Comparison of ENCODE assay signal across 6 fruit fly cellular contexts in genomic region chr3L:7356386-7357117, dm6.
TF ChIP-seq lines count a peak whose summit lies in the region.

CTCF (minus strand) TSS chr3L:7356713.

- TF ChIP-seq CTCF in S2 (optimal IDR thresholded peaks at IDR 0.05; lab: Kevin White, UChicago) = peak; percentile 85 to 93
- peak; percentile 100 for TF ChIP-seq CTCF in whole organism, embryonic (GFP tag; optimal IDR thresholded peaks at IDR 0.05; lab: Kevin White, UChicago)

TF ChIP-seq in whole organism, adult, 20 proteins besides CTCF, POLR2A, EP300 and RAD21 (continues in another document):
- TF ChIP-seq Crg-1 (GFP tag; optimal IDR thresholded peaks at IDR 0.05; lab: Kevin White, UChicago) (no peak), CG5204 (GFP tag; optimal IDR thresholded peaks at IDR 0.05; lab: Kevin White, UChicago) (no peak), CG11617 (GFP tag; optimal IDR thresholded peaks at IDR 0.05; lab: Kevin White, UChicago) (peak; percentile 31), ovo (GFP tag; optimal IDR thresholded peaks at IDR 0.05; lab: Kevin White, UChicago) (no peak), Hr96 (GFP tag; optimal IDR thresholded peaks at IDR 0.05; lab: Kevin White, UChicago) (no peak), toe (GFP tag; optimal IDR thresholded peaks at IDR 0.05; lab: Kevin White, UChicago) (no peak), CG7101 (tag; optimal IDR thresholded peaks at IDR 0.05; lab: Kevin White, UChicago) (peak; percentile 29), bab1 (GFP tag; optimal IDR thresholded peaks at IDR 0.05; lab: Kevin White, UChicago) (peak; percentile 43), Clk (GFP tag; optimal IDR thresholded peaks at IDR 0.05; lab: Kevin White, UChicago) (no peak), cic (GFP tag; optimal IDR thresholded peaks at IDR 0.05; lab: Kevin White, UChicago) (peak; percentile 22), cnc (optimal IDR thresholded peaks at IDR 0.05; lab: Kevin White, UChicago) (no peak), CG1620 (GFP tag; optimal IDR thresholded peaks at IDR 0.05; lab: Kevin White, UChicago) (no peak), CG14711 (tag; optimal IDR thresholded peaks at IDR 0.05; lab: Kevin White, UChicago) (peak; percentile 22), pad (GFP tag; optimal IDR thresholded peaks at IDR 0.05; lab: Kevin White, UChicago) (peak; percentile 53), tj (GFP tag; optimal IDR thresholded peaks at IDR 0.05; lab: Kevin White, UChicago) (peak; percentile 49), CG7045 (GFP tag; optimal IDR thresholded peaks at IDR 0.05; lab: Kevin White, UChicago) (no peak), Mnt (GFP tag; optimal IDR thresholded peaks at IDR 0.05; lab: Kevin White, UChicago) (peak; percentile 40), CG12768 (GFP tag; optimal IDR thresholded peaks at IDR 0.05; lab: Kevin White, UChicago) (no peak), CG33017 (tag; optimal IDR thresholded peaks at IDR 0.05; lab: Kevin White, UChicago) (no peak)

TF ChIP-seq in whole organism, embryonic, 481 proteins besides CTCF, POLR2A, EP300 and RAD21 (continues in another document):
- TF ChIP-seq btn (GFP tag; optimal IDR thresholded peaks at IDR 0.05; lab: Kevin White, UChicago) (no peak), CG31441 (GFP tag; IDR thresholded peaks at IDR 0.05; lab: Robert Waterston, UW) (peak; percentile 40; the same call in 1 of the 2 replicates), dpn (GFP tag; optimal IDR thresholded peaks at IDR 0.05; lab: Kevin White, UChicago) (peak; percentile 53 to 59), bsh (GFP tag; optimal IDR thresholded peaks at IDR 0.05; lab: Kevin White, UChicago) (peak in 1 of 2 experiments; percentile 34), CG17612 (GFP tag; IDR thresholded peaks at IDR 0.05; lab: Robert Waterston, UW) (no peak), Xbp1 (GFP tag; optimal IDR thresholded peaks at IDR 0.05; lab: Kevin White, UChicago) (peak; percentile 57), CG9437 (GFP tag; optimal IDR thresholded peaks at IDR 0.05; lab: Kevin White, UChicago) (peak; percentile 49), CG11398 (GFP tag; optimal IDR thresholded peaks at IDR 0.05; lab: Kevin White, UChicago) (peak; percentile 3), CG13424 (tag; optimal IDR thresholded peaks at IDR 0.05; lab: Kevin White, UChicago) (peak; percentile 18), jumu (GFP tag; optimal IDR thresholded peaks at IDR 0.05; lab: Kevin White, UChicago) (peak; percentile 54), Six4 (GFP tag; optimal IDR thresholded peaks at IDR 0.05; lab: Kevin White, UChicago) (peak; percentile 3), Vsx1 (GFP tag; optimal IDR thresholded peaks at IDR 0.05; lab: Kevin White, UChicago) (no peak), CG6791 (GFP tag; IDR thresholded peaks at IDR 0.05; lab: Robert Waterston, UW; ENCODE audit: partially characterized antibody) (peak; percentile 68; the same call in 1 of the 3 replicates), CG4424 (GFP tag; optimal IDR thresholded peaks at IDR 0.05; lab: Kevin White, UChicago) (peak; percentile 43), CG6683 (GFP tag; optimal IDR thresholded peaks at IDR 0.05; lab: Kevin White, UChicago) (no peak), CG1602 (GFP tag; optimal IDR thresholded peaks at IDR 0.05; lab: Kevin White, UChicago) (peak; percentile 3), CG9876 (GFP tag; optimal IDR thresholded peaks at IDR 0.05; lab: Kevin White, UChicago) (peak; percentile 36), Nf-YA (GFP tag; IDR thresholded peaks at IDR 0.05; lab: Robert Waterston, UW) (no peak)

TF ChIP-seq in whole organism, prepupa, 60 proteins besides CTCF, POLR2A, EP300 and RAD21 (continues in another document):
- no peak for TF ChIP-seq CG32006 (GFP tag; optimal IDR thresholded peaks at IDR 0.05; lab: Kevin White, UChicago)
- no peak for TF ChIP-seq vri (GFP tag; optimal IDR thresholded peaks at IDR 0.05; lab: Kevin White, UChicago)
- TF ChIP-seq topi (GFP tag; optimal IDR thresholded peaks at IDR 0.05; lab: Kevin White, UChicago) = peak; percentile 36
- TF ChIP-seq Blimp-1 (GFP tag; optimal IDR thresholded peaks at IDR 0.05; lab: Kevin White, UChicago) = no peak
- TF ChIP-seq Eip75B (GFP tag; optimal IDR thresholded peaks at IDR 0.05; lab: Kevin White, UChicago) = no peak
- TF ChIP-seq CG6854 (GFP tag; optimal IDR thresholded peaks at IDR 0.05; lab: Kevin White, UChicago) = no peak
- no peak for TF ChIP-seq CG6276 (GFP tag; optimal IDR thresholded peaks at IDR 0.05; lab: Kevin White, UChicago)
- TF ChIP-seq Sox102F (GFP tag; optimal IDR thresholded peaks at IDR 0.05; lab: Kevin White, UChicago) = no peak
- peak; percentile 10 for TF ChIP-seq CG7368 (GFP tag; optimal IDR thresholded peaks at IDR 0.05; lab: Kevin White, UChicago)
- TF ChIP-seq CG9139 (GFP tag; optimal IDR thresholded peaks at IDR 0.05; lab: Kevin White, UChicago) = no peak
- TF ChIP-seq CG31627 (GFP tag; optimal IDR thresholded peaks at IDR 0.05; lab: Kevin White, UChicago) = peak; percentile 43
- TF ChIP-seq CG8119 (GFP tag; IDR thresholded peaks at IDR 0.05; lab: Robert Waterston, UW) = no peak
- TF ChIP-seq dac (GFP tag; optimal IDR thresholded peaks at IDR 0.05; lab: Kevin White, UChicago) = no peak
- TF ChIP-seq Lpt (GFP tag; optimal IDR thresholded peaks at IDR 0.05; lab: Kevin White, UChicago) = no peak
- TF ChIP-seq CG11294 (GFP tag; IDR thresholded peaks at IDR 0.05; lab: Robert Waterston, UW) = no peak
- TF ChIP-seq CG11902 (GFP tag; optimal IDR thresholded peaks at IDR 0.05; lab: Kevin White, UChicago) = no peak
- TF ChIP-seq Sox14 (GFP tag; optimal IDR thresholded peaks at IDR 0.05; lab: Kevin White, UChicago) = peak; percentile 44
- TF ChIP-seq CG6792 (GFP tag; optimal IDR thresholded peaks at IDR 0.05; lab: Kevin White, UChicago) = no peak
- no peak for TF ChIP-seq CG8319 (GFP tag; optimal IDR thresholded peaks at IDR 0.05; lab: Kevin White, UChicago)
- no peak for TF ChIP-seq dsx (GFP tag; optimal IDR thresholded peaks at IDR 0.05; lab: Kevin White, UChicago; ENCODE audit: poor library complexity, severe bottlenecking)

TF ChIP-seq in whole organism, pupa, 21 proteins besides CTCF, POLR2A, EP300 and RAD21:
- TF ChIP-seq fd96Ca (GFP tag; IDR thresholded peaks at IDR 0.05; lab: Robert Waterston, UW) = peak; percentile 30; the same call in 1 of the 3 replicates
- no peak for TF ChIP-seq CG13204 (GFP tag; optimal IDR thresholded peaks at IDR 0.05; lab: Kevin White, UChicago)
- no peak for TF ChIP-seq CG12605 (GFP tag; IDR thresholded peaks at IDR 0.05; lab: Robert Waterston, UW)
- TF ChIP-seq Pif1B (GFP tag; optimal IDR thresholded peaks at IDR 0.05; lab: Kevin White, UChicago) = no peak
- peak; percentile 12 for TF ChIP-seq CG9948 (tag; optimal IDR thresholded peaks at IDR 0.05; lab: Kevin White, UChicago)
- TF ChIP-seq CG17806 (tag; optimal IDR thresholded peaks at IDR 0.05; lab: Kevin White, UChicago) = no peak
- no peak for TF ChIP-seq Ets98B (GFP tag; IDR thresholded peaks at IDR 0.05; lab: Robert Waterston, UW)
- no peak for TF ChIP-seq rn (GFP tag; IDR thresholded peaks at IDR 0.05; lab: Robert Waterston, UW)
- TF ChIP-seq CG10348 (GFP tag; IDR thresholded peaks at IDR 0.05; lab: Robert Waterston, UW) = no peak
- TF ChIP-seq gl (tag; optimal IDR thresholded peaks at IDR 0.05; lab: Kevin White, UChicago) = no peak
- TF ChIP-seq CG8301 (tag; optimal IDR thresholded peaks at IDR 0.05; lab: Kevin White, UChicago) = no peak
- no peak for TF ChIP-seq D1 (tag; optimal IDR thresholded peaks at IDR 0.05; lab: Kevin White, UChicago)
- no peak for TF ChIP-seq Pif1A (GFP tag; optimal IDR thresholded peaks at IDR 0.05; lab: Kevin White, UChicago)
- no peak for TF ChIP-seq CG4496 (GFP tag; IDR thresholded peaks at IDR 0.05; lab: Robert Waterston, UW)
- TF ChIP-seq Snoo (tag; optimal IDR thresholded peaks at IDR 0.05; lab: Kevin White, UChicago) = no peak
- no peak for TF ChIP-seq CG14655 (GFP tag; optimal IDR thresholded peaks at IDR 0.05; lab: Kevin White, UChicago)
- no peak for TF ChIP-seq EcR (GFP tag; optimal IDR thresholded peaks at IDR 0.05; lab: Kevin White, UChicago)
- TF ChIP-seq CG32121 (GFP tag; IDR thresholded peaks at IDR 0.05; lab: Robert Waterston, UW) = no peak
- TF ChIP-seq CG34367 (tag; optimal IDR thresholded peaks at IDR 0.05; lab: Kevin White, UChicago) = no peak
- peak; percentile 13 for TF ChIP-seq CG15710 (tag; optimal IDR thresholded peaks at IDR 0.05; lab: Kevin White, UChicago)
- no peak for TF ChIP-seq CG8159 (tag; optimal IDR thresholded peaks at IDR 0.05; lab: Kevin White, UChicago)

TF ChIP-seq in whole organism, wandering third instar larva, 38 proteins besides CTCF, POLR2A, EP300 and RAD21:
- TF ChIP-seq jim (GFP tag; optimal IDR thresholded peaks at IDR 0.05; lab: Kevin White, UChicago) = no peak
- no peak for TF ChIP-seq Rel (GFP tag; optimal IDR thresholded peaks at IDR 0.05; lab: Kevin White, UChicago)
- peak; percentile 15 for TF ChIP-seq Rel (tag; optimal IDR thresholded peaks at IDR 0.05; lab: Kevin White, UChicago)
- no peak for TF ChIP-seq woc (GFP tag; optimal IDR thresholded peaks at IDR 0.05; lab: Kevin White, UChicago)
- TF ChIP-seq Myc (optimal IDR thresholded peaks at IDR 0.05; lab: Kevin White, UChicago) = peak; percentile 80
- TF ChIP-seq lola (GFP tag; optimal IDR thresholded peaks at IDR 0.05; lab: Kevin White, UChicago) = no peak
- no peak for TF ChIP-seq tai (GFP tag; optimal IDR thresholded peaks at IDR 0.05; lab: Kevin White, UChicago)
- peak; percentile 16 for TF ChIP-seq Sp1 (GFP tag; optimal IDR thresholded peaks at IDR 0.05; lab: Kevin White, UChicago)
- peak; percentile 44 for TF ChIP-seq br (GFP tag; optimal IDR thresholded peaks at IDR 0.05; lab: Kevin White, UChicago)
- TF ChIP-seq Vsx2 (GFP tag; optimal IDR thresholded peaks at IDR 0.05; lab: Kevin White, UChicago; ENCODE audit: partially characterized antibody) = no peak
- peak; percentile 14 for TF ChIP-seq Jra (GFP tag; optimal IDR thresholded peaks at IDR 0.05; lab: Kevin White, UChicago)
- TF ChIP-seq psq (GFP tag; optimal IDR thresholded peaks at IDR 0.05; lab: Kevin White, UChicago) = peak; percentile 21
- peak; percentile 50 for TF ChIP-seq rgr (GFP tag; optimal IDR thresholded peaks at IDR 0.05; lab: Kevin White, UChicago)
- TF ChIP-seq Hr83 (GFP tag; optimal IDR thresholded peaks at IDR 0.05; lab: Kevin White, UChicago; ENCODE audit: poor library complexity, severe bottlenecking) = no peak
- no peak for TF ChIP-seq N (GFP tag; optimal IDR thresholded peaks at IDR 0.05; lab: Kevin White, UChicago)
- peak; percentile 30 for TF ChIP-seq ey (GFP tag; optimal IDR thresholded peaks at IDR 0.05; lab: Kevin White, UChicago)
- TF ChIP-seq h (GFP tag; optimal IDR thresholded peaks at IDR 0.05; lab: Kevin White, UChicago) = peak; percentile 56
- TF ChIP-seq OdsH (GFP tag; optimal IDR thresholded peaks at IDR 0.05; lab: Kevin White, UChicago) = peak; percentile 37
- TF ChIP-seq foxo (GFP tag; optimal IDR thresholded peaks at IDR 0.05; lab: Kevin White, UChicago) = peak in 1 of 2 experiments; percentile 46
- TF ChIP-seq HLH106 (tag; optimal IDR thresholded peaks at IDR 0.05; lab: Kevin White, UChicago) = peak; percentile 56
